Worm (Caenorhabditis elegans) whole organism, L1 larva: ENCODE measurements around the gene bas-1.

Source experiments
- C34B4.2 ChIP-seq: sonication (generic microtip); optimal IDR thresholded peaks from 2 replicates; lab custom pipeline; 2017; ENCODE audit warnings: mild to moderate bottlenecking, missing genetic modification characterization, missing compliant biosample characterization
- aha-1 ChIP-seq: fragments of 150-350 bp; optimal IDR thresholded peaks from 2 replicates; lab custom pipeline; 2014; ENCODE audit warnings: missing biosample characterization, missing genetic modification characterization
- alr-1 ChIP-seq: fragments of 200-800 bp; sonication (Bioruptor generic); optimal IDR thresholded peaks from 2 replicates; lab custom pipeline; 2018; ENCODE audit warnings: borderline replicate concordance, mild to moderate bottlenecking, missing genetic modification characterization, missing compliant biosample characterization
- ama-1 ChIP-seq: fragments of 150-350 bp; optimal IDR thresholded peaks from 2 replicates; lab custom pipeline; 2014
- ceh-63 ChIP-seq: fragments of 200-800 bp; sonication (Bioruptor generic); optimal IDR thresholded peaks from 2 replicates; lab custom pipeline; 2018; ENCODE audit warnings: mild to moderate bottlenecking, missing genetic modification characterization, missing compliant biosample characterization
- ceh-82 ChIP-seq, 3 experiments: fragments of 150-350 bp in 1 of 3; sonication (generic microtip) in 2 of 3; optimal IDR thresholded peaks; 2 replicates each; lab custom pipeline; 2014 to 2017; ENCODE audit warnings: missing biosample characterization in 3 of 3, missing genetic modification characterization in 3 of 3
- ces-1 ChIP-seq: fragments of 150-350 bp; optimal IDR thresholded peaks from 2 replicates; lab custom pipeline; 2014; ENCODE audit warnings: missing biosample characterization, missing genetic modification reagents, missing genetic modification characterization
- dsc-1 ChIP-seq: sonication (generic microtip); optimal IDR thresholded peaks from 2 replicates; lab custom pipeline; 2016; ENCODE audit warnings: mild to moderate bottlenecking, missing genetic modification characterization, missing compliant biosample characterization
- efl-1 ChIP-seq, 4 experiments: fragments of 150-350 bp; optimal IDR thresholded peaks in 3 of 4; peaks in 1 of 4; 1 replicate in 1 of 4; 2 replicates in 3 of 4; lab custom pipeline; 2014; ENCODE audit warnings: missing biosample characterization in 2 of 4, missing genetic modification characterization in 2 of 4, missing genetic modification reagents in 2 of 4
- elt-2 ChIP-seq: sonication (generic microtip); optimal IDR thresholded peaks from 2 replicates; lab custom pipeline; 2016; ENCODE audit warnings: missing genetic modification characterization, mild to moderate bottlenecking, inconsistent platforms, missing compliant biosample characterization, missing genetic modification reagents
- elt-3 ChIP-seq, 6 experiments: fragments of 150-350 bp in 1 of 6; sonication (generic microtip); optimal IDR thresholded peaks; 2 replicates each; lab custom pipeline; 2017 to 2018; ENCODE audit warnings: missing biosample characterization in 6 of 6, missing genetic modification characterization in 6 of 6, inconsistent platforms in 1 of 6
- ets-5 ChIP-seq: fragments of 200-800 bp; sonication (Bioruptor generic); IDR thresholded peaks from 2 replicates; pipeline ENCODE4 v1.3.6; 2022; ENCODE audit warnings: missing genetic modification characterization, missing compliant biosample characterization
- fkh-4 ChIP-seq: sonication (generic microtip); optimal IDR thresholded peaks from 2 replicates; lab custom pipeline; 2016; ENCODE audit warnings: missing compliant biosample characterization, missing genetic modification characterization, borderline replicate concordance
- fkh-8 ChIP-seq: sonication (generic microtip); optimal IDR thresholded peaks from 2 replicates; lab custom pipeline; 2016; ENCODE audit warnings: mild to moderate bottlenecking, missing genetic modification characterization, missing compliant biosample characterization
- grh-1 ChIP-seq: fragments of 200-800 bp; sonication (Bioruptor generic); IDR thresholded peaks from 2 replicates; pipeline ENCODE4 v1.3.6; 2022; ENCODE audit warnings: missing genetic modification reagents, missing genetic modification characterization, missing compliant biosample characterization
- hlh-17 ChIP-seq: fragments of 200-800 bp; sonication (Bioruptor generic); optimal IDR thresholded peaks from 2 replicates; lab custom pipeline; 2018; ENCODE audit warnings: missing genetic modification characterization, mild to moderate bottlenecking, missing compliant biosample characterization, moderate library complexity, borderline replicate concordance
- hpl-2 ChIP-seq: fragments of 150-350 bp; optimal IDR thresholded peaks from 2 replicates; lab custom pipeline; 2014; ENCODE audit warnings: missing biosample characterization, missing genetic modification reagents, missing genetic modification characterization
- irx-1 ChIP-seq: sonication (generic microtip); optimal IDR thresholded peaks from 2 replicates; lab custom pipeline; 2016; ENCODE audit warnings: missing genetic modification characterization, missing compliant biosample characterization
- lin-14 ChIP-seq: fragments of 200-800 bp; sonication (Bioruptor generic); optimal IDR thresholded peaks from 2 replicates; lab custom pipeline; 2018; ENCODE audit warnings: mild to moderate bottlenecking, missing genetic modification characterization, moderate library complexity, missing compliant biosample characterization
- lin-15B ChIP-seq: fragments of 150-350 bp; sonication (generic microtip); optimal IDR thresholded peaks from 3 replicates; lab custom pipeline; 2014; ENCODE audit warnings: missing biosample characterization, missing genetic modification characterization
- lir-3 ChIP-seq: sonication (generic microtip); optimal IDR thresholded peaks from 2 replicates; lab custom pipeline; 2016; ENCODE audit warnings: mild to moderate bottlenecking, missing genetic modification characterization, moderate library complexity, missing compliant biosample characterization; ENCODE audit not compliant: poor library complexity
- lsy-2 ChIP-seq, 2 experiments: fragments of 150-350 bp; optimal IDR thresholded peaks; 2 replicates each; lab custom pipeline; 2014; ENCODE audit warnings: missing biosample characterization in 2 of 2, missing genetic modification characterization in 2 of 2
- mdl-1 ChIP-seq, 2 experiments: fragments of 150-350 bp; optimal IDR thresholded peaks; 2 replicates each; lab custom pipeline; 2014 to 2017; ENCODE audit warnings: missing biosample characterization in 2 of 2, missing genetic modification characterization in 2 of 2, inconsistent platforms in 1 of 2
- mef-2 ChIP-seq: fragments of 150-350 bp; optimal IDR thresholded peaks from 2 replicates; lab custom pipeline; 2014; ENCODE audit warnings: missing biosample characterization, missing genetic modification characterization
- nhr-11 ChIP-seq: fragments of 150-350 bp; optimal IDR thresholded peaks from 2 replicates; lab custom pipeline; 2014; ENCODE audit warnings: missing biosample characterization, missing genetic modification characterization
- nhr-19 ChIP-seq: fragments of 200-800 bp; sonication (Bioruptor generic); conservative IDR thresholded peaks from 2 replicates; pipeline ENCODE4 v1.3.6; 2022; ENCODE audit warnings: missing genetic modification characterization, missing compliant biosample characterization
- nhr-20 ChIP-seq: sonication (generic microtip); optimal IDR thresholded peaks from 2 replicates; lab custom pipeline; 2016; ENCODE audit warnings: mild to moderate bottlenecking, missing genetic modification characterization, missing compliant biosample characterization
- nhr-237 ChIP-seq: fragments of 150-350 bp; optimal IDR thresholded peaks from 2 replicates; lab custom pipeline; 2014; ENCODE audit warnings: missing biosample characterization, missing genetic modification characterization
- nhr-28 ChIP-seq: fragments of 150-350 bp; optimal IDR thresholded peaks from 2 replicates; lab custom pipeline; 2014; ENCODE audit warnings: missing biosample characterization, missing genetic modification characterization
- nhr-71 ChIP-seq: sonication (generic microtip); optimal IDR thresholded peaks from 2 replicates; lab custom pipeline; 2016; ENCODE audit warnings: mild to moderate bottlenecking, missing genetic modification characterization, moderate library complexity, missing compliant biosample characterization
- nhr-77 ChIP-seq: fragments of 150-350 bp; optimal IDR thresholded peaks from 2 replicates; lab custom pipeline; 2014; ENCODE audit warnings: missing biosample characterization, missing genetic modification characterization
- nhr-84 ChIP-seq: sonication (generic microtip); optimal IDR thresholded peaks from 2 replicates; lab custom pipeline; 2017; ENCODE audit warnings: missing biosample characterization, missing genetic modification characterization
- nhr-90 ChIP-seq: sonication (generic microtip); optimal IDR thresholded peaks from 2 replicates; lab custom pipeline; 2016; ENCODE audit warnings: mild to moderate bottlenecking, missing genetic modification characterization, missing compliant biosample characterization; ENCODE audit not compliant: poor library complexity
- pag-3 ChIP-seq: sonication (generic microtip); optimal IDR thresholded peaks from 2 replicates; lab custom pipeline; 2017; ENCODE audit warnings: missing genetic modification characterization, mild to moderate bottlenecking, missing compliant biosample characterization, antibody characterized with exemption, borderline replicate concordance; ENCODE audit not compliant: insufficient read depth
- pqm-1 ChIP-seq: sonication (generic microtip); optimal IDR thresholded peaks from 3 replicates; lab custom pipeline; 2017; ENCODE audit warnings: missing biosample characterization, missing genetic modification characterization
- skn-1 ChIP-seq: fragments of 150-350 bp; optimal IDR thresholded peaks from 2 replicates; lab custom pipeline; 2014; ENCODE audit warnings: missing biosample characterization, missing genetic modification characterization
- snu-23 ChIP-seq: sonication (generic microtip); optimal IDR thresholded peaks from 2 replicates; lab custom pipeline; 2016; ENCODE audit warnings: missing genetic modification characterization, missing compliant biosample characterization
- sptf-1 ChIP-seq: fragments of 150-350 bp; optimal IDR thresholded peaks from 2 replicates; lab custom pipeline; 2014; ENCODE audit warnings: missing biosample characterization, missing genetic modification characterization
- swsn-7 ChIP-seq: sonication (generic microtip); optimal IDR thresholded peaks from 2 replicates; lab custom pipeline; 2016; ENCODE audit warnings: missing genetic modification characterization, missing compliant biosample characterization
- tbx-2 ChIP-seq: sonication (generic microtip); optimal IDR thresholded peaks from 2 replicates; lab custom pipeline; 2016; ENCODE audit warnings: missing genetic modification characterization, missing compliant biosample characterization
- tlp-1 ChIP-seq: fragments of 150-350 bp; optimal IDR thresholded peaks from 2 replicates; lab custom pipeline; 2014; ENCODE audit warnings: missing biosample characterization, missing genetic modification characterization
- unc-130 ChIP-seq: fragments of 150-350 bp; optimal IDR thresholded peaks from 2 replicates; lab custom pipeline; 2017; ENCODE audit warnings: missing biosample characterization, missing genetic modification characterization, inconsistent platforms
- unc-30 ChIP-seq: sonication (generic microtip); optimal IDR thresholded peaks from 2 replicates; lab custom pipeline; 2017; ENCODE audit warnings: missing biosample characterization, missing genetic modification characterization
- unc-98 ChIP-seq: fragments of 200-800 bp; sonication (Bioruptor generic); IDR thresholded peaks from 2 replicates; pipeline ENCODE4 v1.3.6; 2022; ENCODE audit warnings: missing genetic modification characterization, missing compliant biosample characterization
- vab-15 ChIP-seq: sonication (generic microtip); optimal IDR thresholded peaks from 2 replicates; lab custom pipeline; 2017; ENCODE audit warnings: missing genotype, mild to moderate bottlenecking, missing genetic modification characterization, missing compliant biosample characterization
- xbp-1 ChIP-seq: sonication (generic microtip); optimal IDR thresholded peaks from 2 replicates; lab custom pipeline; 2016; ENCODE audit warnings: missing genetic modification characterization, missing compliant biosample characterization
- zag-1 ChIP-seq: fragments of 150-350 bp; optimal IDR thresholded peaks from 2 replicates; lab custom pipeline; 2014; ENCODE audit warnings: missing biosample characterization, missing genetic modification characterization
- zip-4 ChIP-seq: fragments of 200-800 bp; sonication (Bioruptor generic); optimal IDR thresholded peaks from 2 replicates; lab custom pipeline; 2018; ENCODE audit warnings: mild to moderate bottlenecking, missing genetic modification characterization, moderate library complexity, missing compliant biosample characterization
- ztf-11 ChIP-seq, 2 experiments: sonication (generic microtip); optimal IDR thresholded peaks; 2 replicates each; lab custom pipeline; 2016 to 2017; ENCODE audit warnings: missing genetic modification characterization in 2 of 2, missing biosample characterization in 1 of 2, missing compliant biosample characterization in 1 of 2
- ztf-4 ChIP-seq: fragments of 150-350 bp; optimal IDR thresholded peaks from 2 replicates; lab custom pipeline; 2014; ENCODE audit warnings: missing biosample characterization, missing genetic modification characterization

bas-1 gene

ce11 chrIII:5563680-5564079 is 48.4 kb upstream of the bas-1 start (continued):
- TF ChIP-seq lir-3 (tag; lab: Kevin White, UChicago) (no peak), hlh-17 (GFP tag; lab: Kevin White, UChicago) (no peak), elt-3 (tag; optimal IDR thresholded peaks at IDR 0.05; lab: Kevin White, UChicago) (no peak), aha-1 (tag; lab: Kevin White, UChicago) (no peak), ces-1 (GFP tag; lab: Kevin White, UChicago) (no peak), unc-130 (tag; lab: Kevin White, UChicago) (no peak), ceh-82 (tag; optimal IDR thresholded peaks at IDR 0.05; lab: Kevin White, UChicago) (no peak), efl-1 (optimal IDR thresholded peaks at IDR 0.05; lab: Kevin White, UChicago) (peak; percentile 11 to 19), efl-1 (GFP tag; optimal IDR thresholded peaks at IDR 0.05 in 1 of 2; lab: Kevin White, UChicago) (peak in 1 of 2 experiments; percentile 87), lin-15B (tag; lab: Kevin White, UChicago) (no peak), vab-15 (no peak), alr-1 (tag; lab: Kevin White, UChicago) (no peak), nhr-237 (tag; lab: Kevin White, UChicago) (no peak), skn-1 (tag; lab: Kevin White, UChicago) (no peak), pqm-1 (tag; lab: Kevin White, UChicago) (no peak), tlp-1 (tag; lab: Kevin White, UChicago) (no peak), ets-5 (no peak), zip-4 (GFP tag; lab: Kevin White, UChicago) (no peak), fkh-8 (tag; lab: Kevin White, UChicago) (no peak), mef-2 (no peak), unc-98 (no peak), nhr-19 (GFP tag; lab: Robert Waterston, UW) (peak; percentile 39), nhr-71 (tag; lab: Kevin White, UChicago) (peak; percentile 69), nhr-84 (no peak), nhr-90 (tag; lab: Kevin White, UChicago) (no peak), ztf-11 (tag; optimal IDR thresholded peaks at IDR 0.05; lab: Kevin White, UChicago) (no peak), ztf-4 (tag; lab: Kevin White, UChicago) (no peak), hpl-2 (GFP tag; lab: Kevin White, UChicago) (no peak), elt-2 (tag; lab: Kevin White, UChicago) (no peak), sptf-1 (no peak), ama-1 (lab: Kevin White, UChicago) (no peak), C34B4.2 (no peak), unc-30 (tag; lab: Kevin White, UChicago) (no peak), ceh-63 (GFP tag; lab: Kevin White, UChicago) (no peak), swsn-7 (tag; lab: Kevin White, UChicago) (peak; percentile 15), fkh-4 (tag; lab: Kevin White, UChicago) (no peak), mdl-1 (tag; optimal IDR thresholded peaks at IDR 0.05; lab: Kevin White, UChicago) (peak in 1 of 2 experiments; percentile 25), zag-1 (no peak)

- TF ChIP-seq vab-15 (no peak), unc-98 (no peak), grh-1 (GFP tag; lab: Robert Waterston, UW) (no peak), irx-1 (tag; lab: Kevin White, UChicago) (no peak)
These were observed 47.7 kb upstream of the bas-1 start for ce11 chrIII:5564325-5564724.

- TF ChIP-seq nhr-20 (peak; percentile 40), nhr-19 (GFP tag; lab: Robert Waterston, UW) (peak; percentile 52), tbx-2 (tag; lab: Kevin White, UChicago) (peak; percentile 3), snu-23 (GFP tag; lab: Kevin White, UChicago) (peak; percentile 26), lin-15B (tag; lab: Kevin White, UChicago) (no peak), xbp-1 (tag; lab: Kevin White, UChicago) (peak; percentile 2), lsy-2 (tag; optimal IDR thresholded peaks at IDR 0.05; lab: Kevin White, UChicago) (peak in 1 of 2 experiments; percentile 32), pag-3 (tag; lab: Kevin White, UChicago) (peak; percentile 56), nhr-71 (tag; lab: Kevin White, UChicago) (peak; percentile 52), nhr-28 (no peak), lin-14 (GFP tag; lab: Kevin White, UChicago) (peak; percentile 48), pqm-1 (tag; lab: Kevin White, UChicago) (no peak), hlh-17 (GFP tag; lab: Kevin White, UChicago) (no peak), dsc-1 (tag; lab: Kevin White, UChicago) (peak; percentile 11), ama-1 (lab: Kevin White, UChicago) (peak; percentile 32), nhr-77 (tag; lab: Kevin White, UChicago) (peak; percentile 16), nhr-11 (no peak)
These were observed 47.3 kb upstream of the bas-1 start, which contains the start of gene mlc-3 for ce11 chrIII:5564799-5565198. Gene mlc-3, plus strand, starts transcription at chrIII:5565025.
